Fruit fly (Drosophila melanogaster) whole organism, embryonic: ENCODE measurements around the gene CG12016.

Experiments used
- B-H2 ChIP-seq: fragments of 200-800 bp; sonication (Bioruptor generic); optimal IDR thresholded peaks from 2 replicates; lab custom pipeline; 2018; ENCODE audit warnings: missing biosample characterization, mild to moderate bottlenecking, missing genetic modification characterization
- CG1024 ChIP-seq: fragments of 200-800 bp; sonication (Bioruptor generic); IDR thresholded peaks from 2 replicates; pipeline ENCODE4 v1.3.6; 2022; ENCODE audit warnings: missing biosample characterization, missing genetic modification characterization
- CG10431 ChIP-seq: fragments of 200-800 bp; sonication (Bioruptor generic); optimal IDR thresholded peaks from 3 replicates; lab custom pipeline; 2018; ENCODE audit warnings: missing biosample characterization, mild to moderate bottlenecking, missing genetic modification characterization
- CG10959 ChIP-seq: fragments of 200-800 bp; sonication (Bioruptor generic); IDR thresholded peaks from 2 replicates; pipeline ENCODE4 v1.3.6; 2022; ENCODE audit warnings: missing biosample characterization, missing genetic modification characterization
- CG11398 ChIP-seq: fragments of 200-800 bp; sonication (Bioruptor generic); optimal IDR thresholded peaks from 2 replicates; lab custom pipeline; 2016; ENCODE audit warnings: missing biosample characterization, missing genetic modification characterization
- CG12659 ChIP-seq: fragments of 200-800 bp; sonication (Bioruptor generic); optimal IDR thresholded peaks from 3 replicates; lab custom pipeline; 2017; ENCODE audit warnings: mild to moderate bottlenecking, missing biosample characterization, missing genetic modification reagents, missing genetic modification characterization
- CG13287 ChIP-seq: fragments of 200-800 bp; sonication (Bioruptor generic); IDR thresholded peaks from 2 replicates; pipeline ENCODE4 v1.3.6; 2022; ENCODE audit warnings: missing biosample characterization, missing genetic modification characterization; ENCODE audit not compliant: partially characterized antibody
- CG14050 ChIP-seq: fragments of 200-800 bp; sonication (Bioruptor generic); IDR thresholded peaks from 3 replicates; pipeline ENCODE4 v1.3.6; 2022; ENCODE audit warnings: missing biosample characterization, missing genetic modification characterization
- CG17385 ChIP-seq: fragments of 200-800 bp; sonication (Bioruptor generic); optimal IDR thresholded peaks from 3 replicates; lab custom pipeline; 2018; ENCODE audit warnings: missing biosample characterization, mild to moderate bottlenecking, missing genetic modification characterization
- CG17802 ChIP-seq: fragments of 200-800 bp; sonication (Bioruptor generic); optimal IDR thresholded peaks from 2 replicates; lab custom pipeline; 2018; ENCODE audit warnings: missing biosample characterization, mild to moderate bottlenecking, missing genetic modification characterization, moderate library complexity
- CG18599 ChIP-seq: fragments of 200-800 bp; sonication (Bioruptor generic); optimal IDR thresholded peaks from 3 replicates; lab custom pipeline; 2017; ENCODE audit warnings: missing biosample characterization, missing genetic modification characterization, mild to moderate bottlenecking, moderate library complexity, missing genetic modification reagents
- CG2712 ChIP-seq: fragments of 200-800 bp; optimal IDR thresholded peaks from 3 replicates; lab custom pipeline; 2019; ENCODE audit warnings: missing biosample characterization, mild to moderate bottlenecking, missing genetic modification characterization, moderate library complexity
- CG34224 ChIP-seq: fragments of 200-800 bp; sonication (Bioruptor generic); IDR thresholded peaks from 3 replicates; pipeline ENCODE4 v1.3.6; 2022; ENCODE audit warnings: missing biosample characterization, missing genetic modification characterization; ENCODE audit not compliant: partially characterized antibody
- CG4328 ChIP-seq: fragments of 200-800 bp; sonication (Bioruptor generic); optimal IDR thresholded peaks from 3 replicates; lab custom pipeline; 2017; ENCODE audit warnings: missing biosample characterization, missing genetic modification reagents, missing genetic modification characterization
- CG4404 ChIP-seq: fragments of 200-800 bp; sonication (Bioruptor generic); IDR thresholded peaks from 2 replicates; pipeline ENCODE4 v1.3.6; 2022; ENCODE audit warnings: missing biosample characterization, missing genetic modification characterization
- CG4820 ChIP-seq: fragments of 200-800 bp; sonication (Bioruptor generic); optimal IDR thresholded peaks from 3 replicates; lab custom pipeline; 2016; ENCODE audit warnings: missing biosample characterization, missing genetic modification characterization
- CG6654 ChIP-seq: fragments of 200-800 bp; sonication (Bioruptor generic); optimal IDR thresholded peaks from 2 replicates; lab custom pipeline; 2017; ENCODE audit warnings: missing biosample characterization, mild to moderate bottlenecking, missing genetic modification characterization
- CG7963 ChIP-seq: fragments of 200-800 bp; sonication (Bioruptor generic); IDR thresholded peaks from 3 replicates; pipeline ENCODE4 v1.3.6; 2022; ENCODE audit warnings: missing biosample characterization, missing genetic modification characterization; ENCODE audit not compliant: partially characterized antibody
- CG8944 ChIP-seq: fragments of 200-800 bp; sonication (Bioruptor generic); optimal IDR thresholded peaks from 3 replicates; lab custom pipeline; 2016; ENCODE audit warnings: missing biosample characterization, missing genetic modification characterization
- D19A ChIP-seq: fragments of 200-800 bp; optimal IDR thresholded peaks from 3 replicates; lab custom pipeline; 2019; ENCODE audit warnings: missing biosample characterization, mild to moderate bottlenecking, missing genetic modification characterization, moderate library complexity
- Dad ChIP-seq: fragments of 200-800 bp; sonication (Bioruptor generic); optimal IDR thresholded peaks from 3 replicates; lab custom pipeline; 2016; ENCODE audit warnings: missing biosample characterization, missing genetic modification characterization
- Dek ChIP-seq: fragments of 200-800 bp; sonication (Bioruptor generic); optimal IDR thresholded peaks from 3 replicates; lab custom pipeline; 2019; ENCODE audit warnings: missing biosample characterization, mild to moderate bottlenecking, missing genetic modification characterization, moderate library complexity
- Ets97D ChIP-seq: fragments of 200-800 bp; sonication (Bioruptor generic); optimal IDR thresholded peaks from 3 replicates; lab custom pipeline; 2016; ENCODE audit warnings: missing biosample characterization, missing genetic modification characterization
- Hey ChIP-seq: fragments of 200-800 bp; sonication (Bioruptor generic); optimal IDR thresholded peaks from 3 replicates; lab custom pipeline; 2018; ENCODE audit warnings: missing biosample characterization, mild to moderate bottlenecking, missing genetic modification characterization
- MTF-1 ChIP-seq: fragments of 200-800 bp; sonication (Bioruptor generic); optimal IDR thresholded peaks from 2 replicates; lab custom pipeline; 2018; ENCODE audit warnings: missing biosample characterization, mild to moderate bottlenecking, missing genetic modification characterization, borderline replicate concordance
- Ravus ChIP-seq: fragments of 200-800 bp; sonication (Bioruptor generic); IDR thresholded peaks from 2 replicates; pipeline ENCODE4 v1.3.6; 2022; ENCODE audit warnings: missing biosample characterization, missing genetic modification characterization
- Trl ChIP-seq, 3 experiments: fragments of >200 bp in 2 of 3; fragments of 200-800 bp in 1 of 3; sonication (Bioruptor generic) in 1 of 3; optimal IDR thresholded peaks; 2 replicates in 1 of 3; 3 replicates in 2 of 3; lab custom pipeline; 2016 to 2017; ENCODE audit warnings: missing biosample characterization in 1 of 3, missing genetic modification characterization in 1 of 3
- Vsx1 ChIP-seq: fragments of 200-800 bp; sonication (Bioruptor generic); optimal IDR thresholded peaks from 2 replicates; lab custom pipeline; 2017; ENCODE audit warnings: missing biosample characterization, mild to moderate bottlenecking, missing genetic modification characterization, missing genetic modification reagents
- Xbp1 ChIP-seq: fragments of 200-800 bp; sonication (Bioruptor generic); optimal IDR thresholded peaks from 3 replicates; lab custom pipeline; 2016; ENCODE audit warnings: missing biosample characterization, mild to moderate bottlenecking, missing genetic modification characterization
- Xrp1 ChIP-seq: fragments of 200-800 bp; sonication (Bioruptor generic); IDR thresholded peaks from 2 replicates; pipeline ENCODE4 v1.3.6; 2022; ENCODE audit warnings: missing biosample characterization, missing genetic modification characterization
- az2 ChIP-seq: fragments of 200-800 bp; sonication (Bioruptor generic); optimal IDR thresholded peaks from 3 replicates; lab custom pipeline; 2016; ENCODE audit warnings: missing biosample characterization, missing genetic modification characterization
- ci ChIP-seq: fragments of 200-800 bp; sonication (Bioruptor generic); IDR thresholded peaks from 3 replicates; pipeline ENCODE4 v1.3.6; 2022; ENCODE audit warnings: missing biosample characterization, missing genetic modification characterization
- dm ChIP-seq: fragments of 200-800 bp; sonication (Bioruptor generic); optimal IDR thresholded peaks from 3 replicates; lab custom pipeline; 2016; ENCODE audit warnings: missing biosample characterization, missing genetic modification characterization
- dpn ChIP-seq, 2 experiments: fragments of 200-800 bp; sonication (Bioruptor generic); optimal IDR thresholded peaks; 3 replicates each; lab custom pipeline; 2016; ENCODE audit warnings: missing biosample characterization in 2 of 2, missing genetic modification characterization in 2 of 2
- fd64A ChIP-seq: fragments of 200-800 bp; sonication (Bioruptor generic); optimal IDR thresholded peaks from 3 replicates; lab custom pipeline; 2018; ENCODE audit warnings: missing biosample characterization, mild to moderate bottlenecking, missing genetic modification characterization
- gcm ChIP-seq: fragments of 200-800 bp; sonication (Bioruptor generic); optimal IDR thresholded peaks from 2 replicates; lab custom pipeline; 2019; ENCODE audit warnings: missing biosample characterization, mild to moderate bottlenecking, missing genetic modification characterization, moderate library complexity
- kah ChIP-seq: fragments of 200-800 bp; sonication (Bioruptor generic); optimal IDR thresholded peaks from 2 replicates; lab custom pipeline; 2018; ENCODE audit warnings: missing biosample characterization, mild to moderate bottlenecking, missing genetic modification characterization
- ken ChIP-seq: fragments of 200-800 bp; sonication (Bioruptor generic); IDR thresholded peaks from 3 replicates; pipeline ENCODE4 v1.3.6; 2022; ENCODE audit warnings: missing biosample characterization, missing genetic modification characterization
- maf-S ChIP-seq: fragments of 200-800 bp; sonication (Bioruptor generic); optimal IDR thresholded peaks from 2 replicates; lab custom pipeline; 2016; ENCODE audit warnings: missing biosample characterization, missing genetic modification characterization
- nau ChIP-seq: fragments of 200-800 bp; sonication (Bioruptor generic); optimal IDR thresholded peaks from 3 replicates; lab custom pipeline; 2017; ENCODE audit warnings: missing biosample characterization, mild to moderate bottlenecking, missing genetic modification characterization, missing genetic modification reagents
- odd ChIP-seq: fragments of 200-800 bp; sonication (Bioruptor generic); optimal IDR thresholded peaks from 2 replicates; lab custom pipeline; 2017; ENCODE audit warnings: missing biosample characterization, mild to moderate bottlenecking, missing genetic modification characterization
- pnt ChIP-seq: fragments of 200-800 bp; sonication (Bioruptor generic); optimal IDR thresholded peaks from 3 replicates; lab custom pipeline; 2016; ENCODE audit warnings: missing biosample characterization, missing genetic modification characterization
- ranshi ChIP-seq: fragments of 200-800 bp; sonication (Bioruptor generic); IDR thresholded peaks from 2 replicates; pipeline ENCODE4 v1.3.6; 2022; ENCODE audit warnings: missing biosample characterization, missing genetic modification characterization
- row ChIP-seq: fragments of 200-800 bp; sonication (Bioruptor generic); IDR thresholded peaks from 3 replicates; pipeline ENCODE4 v1.3.6; 2022; ENCODE audit warnings: missing biosample characterization, missing genetic modification characterization
- schlank ChIP-seq: fragments of 200-800 bp; sonication (Bioruptor generic); optimal IDR thresholded peaks from 2 replicates; lab custom pipeline; 2018; ENCODE audit warnings: missing biosample characterization, mild to moderate bottlenecking, missing genetic modification characterization
- shn ChIP-seq: fragments of 200-800 bp; sonication (Bioruptor generic); optimal IDR thresholded peaks from 3 replicates; lab custom pipeline; 2016; ENCODE audit warnings: missing biosample characterization, missing genetic modification characterization
- slbo ChIP-seq: fragments of 200-800 bp; sonication (Bioruptor generic); IDR thresholded peaks from 2 replicates; pipeline ENCODE4 v1.3.6; 2022; ENCODE audit warnings: missing biosample characterization, missing genetic modification characterization
- sob ChIP-seq: fragments of 200-800 bp; sonication (Bioruptor generic); IDR thresholded peaks from 2 replicates; pipeline ENCODE4 v1.3.6; 2022; ENCODE audit warnings: missing biosample characterization, missing genetic modification characterization
- trh ChIP-seq: fragments of 200-800 bp; sonication (Bioruptor generic); optimal IDR thresholded peaks from 2 replicates; lab custom pipeline; 2016; ENCODE audit warnings: missing biosample characterization, missing genetic modification characterization
- unc-4 ChIP-seq: fragments of 200-800 bp; sonication (Bioruptor generic); IDR thresholded peaks from 2 replicates; pipeline ENCODE4 v1.3.6; 2022; ENCODE audit warnings: missing biosample characterization, missing genetic modification characterization; ENCODE audit not compliant: partially characterized antibody

Gene CG12016

DNA sequence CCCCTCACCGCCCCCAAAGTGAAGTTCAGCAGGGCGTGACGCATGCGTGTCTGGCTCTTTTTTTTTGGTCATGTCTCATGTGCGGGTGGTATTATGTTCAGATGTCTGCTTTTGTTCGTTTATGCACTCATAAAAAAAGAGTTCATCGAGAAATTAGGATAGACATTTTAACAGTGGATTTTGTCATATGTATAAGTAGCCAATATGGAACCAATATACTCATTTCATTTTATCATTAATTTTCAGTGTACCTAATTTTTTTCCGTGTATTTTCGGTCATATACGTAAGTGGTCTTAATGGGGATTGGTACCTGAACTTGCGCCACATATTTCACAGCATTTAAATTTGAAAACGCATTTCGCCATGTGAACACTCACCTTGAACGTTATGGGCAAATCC, 19.0 kb upstream of the CG12016 start (continued):
- TF ChIP-seq ci (GFP tag; lab: Robert Waterston, UW) (peak; percentile 81), Dad (peak; percentile 16), CG8944 (GFP tag; lab: Kevin White, UChicago) (no peak), ken (GFP tag; lab: Robert Waterston, UW) (peak; percentile 70; the same call in 2 of the 3 replicates), MTF-1 (GFP tag; lab: Kevin White, UChicago) (peak; percentile 22), Xrp1 (GFP tag; lab: Robert Waterston, UW) (peak; percentile 78), unc-4 (GFP tag; lab: Robert Waterston, UW) (no peak), CG17802 (peak; percentile 4), CG1024 (GFP tag; lab: Robert Waterston, UW) (peak; percentile 65), gcm (peak; percentile 61), CG12659 (GFP tag; lab: Kevin White, UChicago) (peak; percentile 7), CG7963 (GFP tag; lab: Robert Waterston, UW) (no peak), Hey (tag; lab: Kevin White, UChicago) (no peak), row (GFP tag; lab: Robert Waterston, UW) (peak; percentile 73), pnt (GFP tag; lab: Kevin White, UChicago) (peak; percentile 58), CG4820 (GFP tag; lab: Kevin White, UChicago) (peak; percentile 62), D19A (peak; percentile 52), CG10431 (GFP tag; lab: Kevin White, UChicago) (no peak), Xbp1 (peak; percentile 49), Vsx1 (GFP tag; lab: Kevin White, UChicago) (peak; percentile 23), kah (GFP tag; lab: Kevin White, UChicago) (peak; percentile 25), CG4404 (GFP tag; lab: Robert Waterston, UW) (0 out of 2 replicates have a peak, but pooled peaks have one; percentile 29), sob (GFP tag; lab: Robert Waterston, UW) (peak; percentile 72), CG34224 (GFP tag; lab: Robert Waterston, UW) (no peak), shn (peak; percentile 7), dpn (GFP tag; optimal IDR thresholded peaks at IDR 0.05; lab: Kevin White, UChicago) (peak; percentile 20 to 58), maf-S (no peak), schlank (no peak), CG10959 (GFP tag; lab: Robert Waterston, UW) (0 out of 2 replicates have a peak, but pooled peaks have one; percentile 38), Dek (tag; lab: Kevin White, UChicago) (peak; percentile 40), CG13287 (GFP tag; lab: Robert Waterston, UW) (no peak), CG2712 (tag; lab: Kevin White, UChicago) (peak; percentile 73), Trl (optimal IDR thresholded peaks at IDR 0.05; lab: Kevin White, UChicago) (no peak), Trl (GFP tag; optimal IDR thresholded peaks at IDR 0.05; lab: Kevin White, UChicago) (peak; percentile 3), CG6654 (GFP tag; lab: Kevin White, UChicago) (no peak), az2 (GFP tag; lab: Kevin White, UChicago) (peak; percentile 44), fd64A (GFP tag; lab: Kevin White, UChicago) (peak; percentile 19), Ets97D (GFP tag; lab: Kevin White, UChicago) (no peak), trh (GFP tag; lab: Kevin White, UChicago) (peak; percentile 3), CG17385 (GFP tag; lab: Kevin White, UChicago) (peak; percentile 54), Ravus (peak; percentile 9; the same call in 1 of the 2 replicates), ranshi (GFP tag; lab: Robert Waterston, UW) (peak; percentile 80), B-H2 (GFP tag; lab: Kevin White, UChicago) (no peak), nau (no peak), slbo (GFP tag; lab: Robert Waterston, UW) (peak; percentile 66), CG14050 (GFP tag; lab: Robert Waterston, UW) (peak; percentile 61), CG11398 (GFP tag; lab: Kevin White, UChicago) (no peak), dm (GFP tag; lab: Kevin White, UChicago) (no peak), CG4328 (no peak), CG18599 (GFP tag; lab: Kevin White, UChicago) (peak; percentile 61), odd (GFP tag; lab: Kevin White, UChicago) (no peak)
